Worm (Caenorhabditis elegans) whole organism, young adult: ENCODE data around the gene F20A1.8.
A peak's percentile ranks its signal among the peaks of the same experiment; 100 is the strongest.

ENCODE experiments used
- B0019.2 ChIP-seq: fragments of 200-800 bp; sonication (Bioruptor generic); conservative IDR thresholded peaks from 2 replicates; pipeline ENCODE4 v1.3.6; 2022; ENCODE audit warnings: missing genetic modification reagents, missing genetic modification characterization, missing compliant biosample characterization
- B0336.3 ChIP-seq: fragments of 200-800 bp; sonication (Bioruptor generic); IDR thresholded peaks from 2 replicates; pipeline ENCODE4 v1.3.6; 2022; ENCODE audit warnings: missing genetic modification characterization, missing compliant biosample characterization
- D2030.7 ChIP-seq: fragments of 200-800 bp; sonication (Bioruptor generic); IDR thresholded peaks from 2 replicates; pipeline ENCODE4 v1.3.6; 2022; ENCODE audit warnings: missing genetic modification reagents, missing genetic modification characterization, missing compliant biosample characterization
- F10E7.11 ChIP-seq: sonication (generic microtip); optimal IDR thresholded peaks from 2 replicates; lab custom pipeline; 2017; ENCODE audit warnings: mild to moderate bottlenecking, missing genetic modification characterization, moderate library complexity, missing compliant biosample characterization
- F33H1.4 ChIP-seq: fragments of 200-800 bp; sonication (Bioruptor generic); IDR thresholded peaks from 2 replicates; pipeline ENCODE4 v1.3.6; 2022; ENCODE audit warnings: missing genetic modification reagents, missing genetic modification characterization, missing compliant biosample characterization
- F39B2.1 ChIP-seq: fragments of 200-800 bp; sonication (Bioruptor generic); IDR thresholded peaks from 2 replicates; pipeline ENCODE4 v1.3.6; 2022; ENCODE audit warnings: missing genetic modification reagents, missing genetic modification characterization, missing compliant biosample characterization
- T07F8.4 ChIP-seq: sonication (generic microtip); optimal IDR thresholded peaks from 2 replicates; lab custom pipeline; 2016; ENCODE audit warnings: mild to moderate bottlenecking, missing genetic modification characterization, moderate library complexity, missing compliant biosample characterization
- Y67H2A.10 ChIP-seq: fragments of 200-800 bp; sonication (Bioruptor generic); conservative IDR thresholded peaks from 2 replicates; pipeline ENCODE4 v1.3.6; 2022; ENCODE audit warnings: missing genetic modification reagents, missing genetic modification characterization, missing compliant biosample characterization
- Y79H2A.3 ChIP-seq: fragments of 200-800 bp; sonication (Bioruptor generic); conservative IDR thresholded peaks from 2 replicates; pipeline ENCODE4 v1.3.6; 2022; ENCODE audit warnings: missing genetic modification reagents, missing genetic modification characterization, missing compliant biosample characterization
- akir-1 ChIP-seq: fragments of 200-800 bp; sonication (Bioruptor generic); optimal IDR thresholded peaks from 2 replicates; lab custom pipeline; 2018; ENCODE audit warnings: mild to moderate bottlenecking, missing genetic modification characterization, moderate library complexity, missing compliant biosample characterization
- athp-1 ChIP-seq: sonication (generic microtip); optimal IDR thresholded peaks from 2 replicates; lab custom pipeline; 2017; ENCODE audit warnings: mild to moderate bottlenecking, missing genetic modification characterization, missing compliant biosample characterization
- attf-6 ChIP-seq: fragments of 200-800 bp; sonication (Bioruptor generic); IDR thresholded peaks from 2 replicates; pipeline ENCODE4 v1.3.6; 2022; ENCODE audit warnings: missing genetic modification reagents, missing genetic modification characterization, missing compliant biosample characterization
- ccch-3 ChIP-seq: fragments of 200-800 bp; sonication (Bioruptor generic); optimal IDR thresholded peaks from 2 replicates; lab custom pipeline; 2018; ENCODE audit warnings: mild to moderate bottlenecking, missing genetic modification characterization, missing compliant biosample characterization
- cebp-1 ChIP-seq, 2 experiments: fragments of 200-800 bp in 1 of 2; sonication (Bioruptor generic) in 1 of 2; sonication (generic microtip) in 1 of 2; IDR thresholded peaks in 1 of 2; optimal IDR thresholded peaks in 1 of 2; 2 replicates each; pipeline versions ENCODE4 v1.3.6 to Lab custom; 2017 to 2022; ENCODE audit warnings: missing compliant biosample characterization in 2 of 2, missing genetic modification characterization in 2 of 2, mild to moderate bottlenecking in 1 of 2, missing genetic modification reagents in 1 of 2, moderate library complexity in 1 of 2
- cebp-2 ChIP-seq: fragments of 200-800 bp; sonication (Bioruptor generic); IDR thresholded peaks from 2 replicates; pipeline ENCODE4 v1.3.6; 2022; ENCODE audit warnings: missing genetic modification characterization, missing compliant biosample characterization
- ceh-40 ChIP-seq: fragments of 200-800 bp; sonication (Bioruptor generic); IDR thresholded peaks from 2 replicates; pipeline ENCODE4 v1.3.6; 2022; ENCODE audit warnings: missing genetic modification characterization, missing compliant biosample characterization
- ceh-58 ChIP-seq: fragments of 200-800 bp; sonication (Bioruptor generic); IDR thresholded peaks from 2 replicates; pipeline ENCODE4 v1.3.6; 2022; ENCODE audit warnings: missing genetic modification characterization, missing compliant biosample characterization
- ekl-4 ChIP-seq: fragments of 200-800 bp; sonication (Bioruptor generic); IDR thresholded peaks from 2 replicates; pipeline ENCODE4 v1.3.6; 2022; ENCODE audit warnings: missing genetic modification reagents, missing genetic modification characterization, missing compliant biosample characterization
- hmg-1.2 ChIP-seq: fragments of 200-800 bp; sonication (Bioruptor generic); IDR thresholded peaks from 2 replicates; pipeline ENCODE4 v1.3.6; 2022; ENCODE audit warnings: missing genetic modification reagents, missing genetic modification characterization, missing compliant biosample characterization
- hmg-20 ChIP-seq: fragments of 200-800 bp; sonication (Bioruptor generic); IDR thresholded peaks from 2 replicates; pipeline ENCODE4 v1.3.6; 2022; ENCODE audit warnings: missing genetic modification reagents, missing genetic modification characterization, missing compliant biosample characterization
- hsf-1 ChIP-seq: fragments of 200-800 bp; sonication (Bioruptor generic); IDR thresholded peaks from 2 replicates; pipeline ENCODE4 v1.3.6; 2022; ENCODE audit warnings: missing genetic modification reagents, missing genetic modification characterization, missing compliant biosample characterization
- let-526 ChIP-seq: fragments of 200-800 bp; sonication (Bioruptor generic); IDR thresholded peaks from 2 replicates; pipeline ENCODE4 v1.3.6; 2022; ENCODE audit warnings: missing genetic modification reagents, missing genetic modification characterization, missing compliant biosample characterization
- lin-26 ChIP-seq: fragments of 200-800 bp; sonication (Bioruptor generic); IDR thresholded peaks from 2 replicates; pipeline ENCODE4 v1.3.6; 2022; ENCODE audit warnings: missing genetic modification reagents, missing genetic modification characterization, missing compliant biosample characterization
- lin-35 ChIP-seq, 3 experiments: fragments of 150-350 bp in 2 of 3; sonication (generic microtip) in 1 of 3; optimal IDR thresholded peaks; 2 replicates each; lab custom pipeline; 2014 to 2018; ENCODE audit warnings: missing biosample characterization in 3 of 3, missing genetic modification characterization in 3 of 3, missing genetic modification reagents in 3 of 3
- lin-54 ChIP-seq: fragments of 200-800 bp; sonication (Bioruptor generic); optimal IDR thresholded peaks from 2 replicates; lab custom pipeline; 2018; ENCODE audit warnings: mild to moderate bottlenecking, missing genetic modification characterization, missing compliant biosample characterization
- madf-10 ChIP-seq: sonication (generic microtip); optimal IDR thresholded peaks from 2 replicates; lab custom pipeline; 2016; ENCODE audit warnings: mild to moderate bottlenecking, missing genetic modification characterization, missing compliant biosample characterization
- madf-3 ChIP-seq: fragments of 200-800 bp; sonication (Bioruptor generic); IDR thresholded peaks from 2 replicates; pipeline ENCODE4 v1.3.6; 2022; ENCODE audit warnings: missing genetic modification reagents, missing genetic modification characterization, missing compliant biosample characterization
- madf-6 ChIP-seq: fragments of 200-800 bp; sonication (Bioruptor generic); IDR thresholded peaks from 2 replicates; pipeline ENCODE4 v1.3.6; 2022; ENCODE audit warnings: missing genetic modification reagents, missing genetic modification characterization, missing compliant biosample characterization
- mcd-1 ChIP-seq: fragments of 200-800 bp; sonication (Bioruptor generic); IDR thresholded peaks from 2 replicates; pipeline ENCODE4 v1.3.6; 2022; ENCODE audit warnings: missing genetic modification reagents, missing genetic modification characterization, missing compliant biosample characterization
- mel-28 ChIP-seq: sonication (generic microtip); optimal IDR thresholded peaks from 2 replicates; lab custom pipeline; 2016; ENCODE audit warnings: borderline replicate concordance, mild to moderate bottlenecking, missing genetic modification characterization, missing compliant biosample characterization
- nfya-2 ChIP-seq: fragments of 200-800 bp; sonication (Bioruptor generic); IDR thresholded peaks from 2 replicates; pipeline ENCODE4 v1.3.6; 2022; ENCODE audit warnings: missing genetic modification reagents, missing genetic modification characterization, missing compliant biosample characterization
- nhr-27 ChIP-seq: fragments of 200-800 bp; sonication (Bioruptor generic); optimal IDR thresholded peaks from 2 replicates; lab custom pipeline; 2018; ENCODE audit warnings: mild to moderate bottlenecking, missing genetic modification characterization, moderate library complexity, missing compliant biosample characterization
- pha-4 ChIP-seq: fragments of 150-350 bp; sonication (generic microtip); optimal IDR thresholded peaks from 2 replicates; lab custom pipeline; 2014; ENCODE audit warnings: missing biosample characterization, missing genetic modification reagents, missing genetic modification characterization
- snpc-1.3 ChIP-seq: sonication (generic microtip); optimal IDR thresholded peaks from 2 replicates; lab custom pipeline; 2017; ENCODE audit warnings: missing genetic modification characterization, mild to moderate bottlenecking, missing compliant biosample characterization, antibody characterized with exemption, moderate library complexity, missing genotype, missing genetic modification reagents; ENCODE audit not compliant: insufficient read depth
- snpc-3.4 ChIP-seq: sonication (generic microtip); optimal IDR thresholded peaks from 2 replicates; lab custom pipeline; 2017; ENCODE audit warnings: missing genetic modification characterization, mild to moderate bottlenecking, missing compliant biosample characterization, antibody characterized with exemption, moderate library complexity, missing genotype, missing genetic modification reagents
- zim-3 ChIP-seq: sonication (generic microtip); optimal IDR thresholded peaks from 2 replicates; lab custom pipeline; 2017; ENCODE audit warnings: mild to moderate bottlenecking, missing genetic modification characterization, moderate library complexity, missing compliant biosample characterization
- ztf-18 ChIP-seq: sonication (generic microtip); optimal IDR thresholded peaks from 2 replicates; lab custom pipeline; 2016; ENCODE audit warnings: missing genotype, mild to moderate bottlenecking, missing genetic modification characterization, missing compliant biosample characterization
- ztf-25 ChIP-seq: fragments of 200-800 bp; sonication (Bioruptor generic); IDR thresholded peaks from 2 replicates; pipeline ENCODE4 v1.3.6; 2022; ENCODE audit warnings: missing genetic modification reagents, missing genetic modification characterization, missing compliant biosample characterization

The F20A1.8 gene

DNA sequence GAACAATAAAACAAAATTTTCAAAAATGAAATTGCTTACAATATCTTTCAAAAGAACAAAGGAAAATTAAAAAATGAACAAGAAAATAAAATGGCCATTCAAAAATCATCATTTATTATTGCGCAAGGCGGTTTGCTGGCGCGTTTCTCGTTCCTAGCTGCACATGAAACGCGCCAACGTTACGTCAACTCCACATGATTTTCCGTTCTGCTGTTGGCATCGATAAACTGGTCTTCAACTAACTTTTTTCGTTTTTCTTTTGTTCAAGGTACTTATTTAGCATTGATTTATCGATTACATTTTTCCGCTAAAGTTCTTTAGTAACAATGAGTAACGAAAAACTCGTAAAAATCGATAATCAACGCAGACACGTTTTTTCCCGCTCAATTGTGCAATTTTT is 13.0 kb upstream of the F20A1.8 start, which contains the start of the genes Y57E12AL.6 and Y57E12AL.1 (continued):
- TF ChIP-seq lin-26 (GFP tag; lab: Robert Waterston, UW) = no peak
- TF ChIP-seq nfya-2 = no peak
- peak; percentile 25 for TF ChIP-seq snpc-1.3 (tag; lab: Kevin White, UChicago)
- no peak for TF ChIP-seq zim-3 (tag; lab: Kevin White, UChicago)
- TF ChIP-seq ceh-40 (GFP tag; lab: Robert Waterston, UW) = no peak
- peak; percentile 72 for TF ChIP-seq madf-3 (GFP tag; lab: Robert Waterston, UW)
- TF ChIP-seq athp-1 (tag; lab: Kevin White, UChicago) = peak; percentile 33
- peak; percentile 16 for TF ChIP-seq mel-28
- peak; percentile 65 for TF ChIP-seq D2030.7 (GFP tag; lab: Robert Waterston, UW)
- 0 out of 2 replicates have a peak, but pooled peaks have one; percentile 37 for TF ChIP-seq cebp-1 (GFP tag; IDR thresholded peaks at IDR 0.05; lab: Robert Waterston, UW)
- peak; percentile 85 for TF ChIP-seq cebp-1 (tag; optimal IDR thresholded peaks at IDR 0.05; lab: Kevin White, UChicago)
- TF ChIP-seq let-526 (GFP tag; lab: Robert Waterston, UW) = no peak
- TF ChIP-seq F10E7.11 (tag; lab: Kevin White, UChicago) = no peak
- TF ChIP-seq cebp-2 (GFP tag; lab: Robert Waterston, UW) = no peak
- TF ChIP-seq ccch-3 = no peak
- no peak for TF ChIP-seq B0019.2

DNA sequence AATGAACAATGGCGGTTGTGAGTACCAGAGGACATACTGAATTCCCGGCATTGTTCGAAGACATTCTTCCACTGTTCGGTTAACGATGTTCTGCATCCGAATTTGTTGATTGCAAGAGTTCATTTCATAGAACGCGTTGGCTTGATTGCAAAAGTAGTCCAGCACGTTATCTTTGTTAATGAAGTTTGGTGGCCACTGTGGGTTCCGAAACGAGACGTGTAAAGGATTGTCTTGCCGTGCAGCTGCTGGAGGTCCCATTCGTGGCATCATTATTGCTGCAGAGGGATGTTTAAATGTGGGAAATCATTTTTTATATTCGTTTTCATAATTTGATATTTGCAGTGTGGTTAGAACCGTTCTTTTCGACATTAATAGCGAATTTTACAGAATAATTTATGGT is 11.9 kb upstream of the F20A1.8 start, which contains the start of gene mdt-6:
Gene mdt-6, minus strand, starts transcription at position 275 of the 400 bp plus-strand sequence.
- TF ChIP-seq hmg-20 (GFP tag; lab: Robert Waterston, UW) (no peak), nhr-27 (tag; lab: Kevin White, UChicago) (no peak), pha-4 (no peak), ceh-58 (no peak), hsf-1 (0 out of 2 replicates have a peak, but pooled peaks have one; percentile 31), B0336.3 (GFP tag; lab: Robert Waterston, UW) (peak; percentile 53), hmg-1.2 (no peak), ztf-25 (GFP tag; lab: Robert Waterston, UW) (no peak), mcd-1 (GFP tag; lab: Robert Waterston, UW) (no peak), Y79H2A.3 (no peak), attf-6 (GFP tag; lab: Robert Waterston, UW) (no peak), ztf-18 (no peak), madf-10 (tag; lab: Kevin White, UChicago) (no peak), F39B2.1 (GFP tag; lab: Robert Waterston, UW) (no peak), lin-35 (GFP tag; optimal IDR thresholded peaks at IDR 0.05; lab: Kevin White, UChicago) (no peak), snpc-3.4 (tag; lab: Kevin White, UChicago) (no peak), T07F8.4 (no peak), ekl-4 (GFP tag; lab: Robert Waterston, UW) (peak; percentile 13; the same call in 1 of the 2 replicates), madf-6 (GFP tag; lab: Robert Waterston, UW) (peak; percentile 51; the same call in 1 of the 2 replicates), Y67H2A.10 (no peak), lin-54 (GFP tag; lab: Kevin White, UChicago) (peak; percentile 18), F33H1.4 (GFP tag; lab: Robert Waterston, UW) (no peak), akir-1 (GFP tag; lab: Kevin White, UChicago) (no peak)
